Worm (Caenorhabditis elegans): ENCODE measurements around the gene nlp-66.

DNA sequence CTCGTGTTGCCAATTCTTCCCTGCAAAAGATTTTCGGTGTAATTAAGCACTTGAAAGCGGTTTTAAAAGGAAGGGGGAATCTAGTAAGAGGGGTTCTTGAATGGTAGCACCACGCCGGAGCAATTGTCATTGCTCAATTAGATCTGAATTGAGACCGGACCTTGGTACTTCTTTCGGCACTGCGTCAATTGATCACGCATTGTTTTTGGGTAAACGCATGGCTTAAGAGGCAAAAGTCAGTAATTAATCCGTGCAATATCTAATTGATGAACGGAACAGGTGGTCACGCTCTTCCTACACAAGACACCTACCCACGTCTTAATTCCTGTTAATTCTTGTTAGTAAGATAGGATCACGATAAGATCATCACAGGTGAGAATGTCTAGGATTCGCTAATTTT lies 7.4 kb upstream of the nlp-66 start:
- no peak for TF ChIP-seq rnt-1 (tag; optimal IDR thresholded peaks at IDR 0.05)
- TF ChIP-seq pha-4 (tag; optimal IDR thresholded peaks at IDR 0.05) = no peak
- TF ChIP-seq eyg-1 (tag; optimal IDR thresholded peaks at IDR 0.05) = no peak
- no peak for TF ChIP-seq pha-2 (tag; optimal IDR thresholded peaks at IDR 0.05)
- TF ChIP-seq nfya-1 (tag; optimal IDR thresholded peaks at IDR 0.05) = no peak
- no peak for TF ChIP-seq ama-1 (optimal IDR thresholded peaks at IDR 0.05)
- TF ChIP-seq ceh-24 (tag; optimal IDR thresholded peaks at IDR 0.05) = no peak
- TF ChIP-seq sdc-2 (tag; optimal IDR thresholded peaks at IDR 0.05) = no peak
- no peak for TF ChIP-seq tbx-2 (tag; optimal IDR thresholded peaks at IDR 0.05)
- no peak for TF ChIP-seq fkh-10 (GFP tag; optimal IDR thresholded peaks at IDR 0.05)
- TF ChIP-seq npax-4 (tag; optimal IDR thresholded peaks at IDR 0.05) = no peak
